Fruit fly (Drosophila melanogaster) S2 (cell line): ENCODE measurements around the gene kek3.

Source experiments
- CG8478 ChIP-seq: fragments of >200 bp; optimal IDR thresholded peaks from 2 replicates; lab custom pipeline; 2018
- CTCF ChIP-seq, 2 experiments: fragments of >200 bp; optimal IDR thresholded peaks; 2 replicates each; lab custom pipeline; 2018

DNA sequence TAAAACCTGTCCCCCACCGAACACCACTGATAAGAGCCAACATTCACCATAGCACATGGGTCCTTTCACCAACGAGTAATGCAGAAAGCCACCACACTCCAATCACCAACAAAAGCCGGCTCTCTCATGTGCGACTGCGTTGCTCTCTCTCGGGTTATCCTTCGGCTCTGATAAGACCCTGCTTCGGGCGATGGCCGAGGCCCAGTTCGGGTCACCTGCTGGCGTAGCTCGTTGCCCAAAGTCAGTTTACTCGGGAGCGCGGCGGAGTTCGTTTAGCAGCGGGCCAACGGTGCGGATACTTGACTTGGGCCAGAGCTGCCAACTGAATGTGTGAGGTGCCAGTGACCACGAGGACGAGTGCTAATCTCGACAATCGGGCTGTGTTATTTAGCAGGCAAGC, at the start of gene kek3:
- no peak for TF ChIP-seq CTCF (optimal IDR thresholded peaks at IDR 0.05; lab: Kevin White, UChicago)
- TF ChIP-seq CG8478 (lab: Kevin White, UChicago): no peak
